Fruit fly (Drosophila melanogaster) whole organism, wandering third instar larva: ENCODE data around the gene CG5167.

Experiments
- Abd-B ChIP-seq: fragments of >200 bp; optimal IDR thresholded peaks from 2 replicates; lab custom pipeline; 2017; ENCODE audit warnings: missing biosample characterization, missing genetic modification characterization
- CG32264 ChIP-seq: fragments of 200-800 bp; sonication (Bioruptor generic); optimal IDR thresholded peaks from 2 replicates; lab custom pipeline; 2016; ENCODE audit warnings: missing biosample characterization, missing genetic modification characterization
- CG9705 ChIP-seq: fragments of 200-800 bp; sonication (Bioruptor generic); optimal IDR thresholded peaks from 2 replicates; lab custom pipeline; 2018; ENCODE audit warnings: missing biosample characterization, mild to moderate bottlenecking, missing genetic modification characterization
- Dfd ChIP-seq: fragments of >200 bp; optimal IDR thresholded peaks from 2 replicates; lab custom pipeline; 2017; ENCODE audit warnings: missing biosample characterization, missing genetic modification characterization
- Dif ChIP-seq: fragments of 200-275, 200-300 bp; sonication (Bioruptor generic); optimal IDR thresholded peaks from 2 replicates; lab custom pipeline; 2018; ENCODE audit warnings: missing biosample characterization, missing genetic modification characterization; ENCODE audit not compliant: partially characterized antibody
- GATAd ChIP-seq: sonication (Bioruptor generic); optimal IDR thresholded peaks from 2 replicates; lab custom pipeline; 2016; ENCODE audit warnings: missing biosample characterization, missing genetic modification characterization
- HLH106 ChIP-seq: fragments of 200-800 bp; optimal IDR thresholded peaks from 3 replicates; lab custom pipeline; 2019; ENCODE audit warnings: missing biosample characterization, mild to moderate bottlenecking, missing genetic modification characterization, moderate library complexity
- Hr78 ChIP-seq: fragments of >200 bp; optimal IDR thresholded peaks from 2 replicates; lab custom pipeline; 2017; ENCODE audit warnings: missing biosample characterization, missing genetic modification characterization
- Hr83 ChIP-seq: fragments of 200-300 bp; sonication (Bioruptor generic); optimal IDR thresholded peaks from 2 replicates; lab custom pipeline; 2016; ENCODE audit warnings: missing biosample characterization, mild to moderate bottlenecking, missing genetic modification characterization, moderate library complexity; ENCODE audit not compliant: poor library complexity, severe bottlenecking
- Jra ChIP-seq: sonication (Bioruptor generic); optimal IDR thresholded peaks from 2 replicates; lab custom pipeline; 2016; ENCODE audit warnings: missing biosample characterization, missing genetic modification characterization
- Mio ChIP-seq: sonication (Bioruptor generic); optimal IDR thresholded peaks from 2 replicates; lab custom pipeline; 2016; ENCODE audit warnings: missing biosample characterization, missing genetic modification characterization
- Myc ChIP-seq: fragments of >200 bp; optimal IDR thresholded peaks from 2 replicates; lab custom pipeline; 2017
- N ChIP-seq: fragments of >200 bp; optimal IDR thresholded peaks from 2 replicates; lab custom pipeline; 2018; ENCODE audit warnings: missing biosample characterization, missing external identifiers, missing genetic modification characterization
- OdsH ChIP-seq: fragments of 200-800 bp; sonication (Bioruptor generic); optimal IDR thresholded peaks from 2 replicates; lab custom pipeline; 2016; ENCODE audit warnings: missing biosample characterization, mild to moderate bottlenecking, missing genetic modification characterization
- Rel ChIP-seq, 2 experiments: fragments of 200-800 bp; sonication (Bioruptor generic) in 1 of 2; optimal IDR thresholded peaks; 2 replicates in 1 of 2; 3 replicates in 1 of 2; lab custom pipeline; 2016 to 2019; ENCODE audit warnings: mild to moderate bottlenecking in 2 of 2, missing biosample characterization in 2 of 2, missing genetic modification characterization in 2 of 2, moderate library complexity in 1 of 2
- Sp1 ChIP-seq: fragments of 200-800 bp; sonication (Bioruptor generic); optimal IDR thresholded peaks from 3 replicates; lab custom pipeline; 2019; ENCODE audit warnings: missing biosample characterization, mild to moderate bottlenecking, missing genetic modification characterization, moderate library complexity
- br ChIP-seq: fragments of 200-800 bp; sonication (Bioruptor generic); optimal IDR thresholded peaks from 2 replicates; lab custom pipeline; 2016; ENCODE audit warnings: missing biosample characterization, missing genetic modification characterization
- dl ChIP-seq, 2 experiments: fragments of 175-275, 200-275 bp in 1 of 2; fragments of 200-275 bp in 1 of 2; sonication (Bioruptor generic); optimal IDR thresholded peaks; lab custom pipeline; 2018; ENCODE audit warnings: mild to moderate bottlenecking in 2 of 2, missing biosample characterization in 2 of 2, missing genetic modification characterization in 2 of 2, moderate library complexity in 2 of 2; ENCODE audit not compliant: partially characterized antibody in 2 of 2, insufficient read depth in 1 of 2
- ey ChIP-seq: fragments of 200-800 bp; sonication (Bioruptor generic); optimal IDR thresholded peaks from 2 replicates; lab custom pipeline; 2016; ENCODE audit warnings: missing biosample characterization, missing genetic modification characterization
- foxo ChIP-seq, 2 experiments: fragments of 200-800 bp; sonication (Bioruptor generic); optimal IDR thresholded peaks; 2 replicates in 1 of 2; 3 replicates in 1 of 2; lab custom pipeline; 2016 to 2017; ENCODE audit warnings: missing biosample characterization in 2 of 2, missing genetic modification characterization in 2 of 2
- fru ChIP-seq: fragments of 200-800 bp; sonication (Bioruptor generic); optimal IDR thresholded peaks from 3 replicates; lab custom pipeline; 2016; ENCODE audit warnings: missing biosample characterization, mild to moderate bottlenecking, missing genetic modification characterization
- h ChIP-seq: fragments of 200-800 bp; sonication (Bioruptor generic); optimal IDR thresholded peaks from 3 replicates; lab custom pipeline; 2016; ENCODE audit warnings: missing biosample characterization, mild to moderate bottlenecking, missing genetic modification characterization
- lola ChIP-seq: fragments of >200 bp; optimal IDR thresholded peaks from 2 replicates; lab custom pipeline; 2017; ENCODE audit warnings: missing biosample characterization, missing genetic modification characterization
- psq ChIP-seq: fragments of 200-800 bp; sonication (Bioruptor generic); optimal IDR thresholded peaks from 3 replicates; lab custom pipeline; 2017; ENCODE audit warnings: missing biosample characterization, mild to moderate bottlenecking, missing genetic modification characterization, moderate library complexity
- rgr ChIP-seq: fragments of 200-800 bp; sonication (Bioruptor generic); optimal IDR thresholded peaks from 3 replicates; lab custom pipeline; 2016; ENCODE audit warnings: missing biosample characterization, mild to moderate bottlenecking, missing genetic modification characterization
- sv ChIP-seq: fragments of 200-800 bp; sonication (Bioruptor generic); optimal IDR thresholded peaks from 3 replicates; lab custom pipeline; 2016; ENCODE audit warnings: missing biosample characterization, missing genetic modification characterization
- usp ChIP-seq: fragments of >200 bp; optimal IDR thresholded peaks from 2 replicates; lab custom pipeline; 2017; ENCODE audit warnings: missing biosample characterization, missing genetic modification characterization
- woc ChIP-seq: sonication (Bioruptor generic); optimal IDR thresholded peaks from 2 replicates; lab custom pipeline; 2016; ENCODE audit warnings: missing biosample characterization, mild to moderate bottlenecking, missing genetic modification characterization

CG5167 gene

DNA sequence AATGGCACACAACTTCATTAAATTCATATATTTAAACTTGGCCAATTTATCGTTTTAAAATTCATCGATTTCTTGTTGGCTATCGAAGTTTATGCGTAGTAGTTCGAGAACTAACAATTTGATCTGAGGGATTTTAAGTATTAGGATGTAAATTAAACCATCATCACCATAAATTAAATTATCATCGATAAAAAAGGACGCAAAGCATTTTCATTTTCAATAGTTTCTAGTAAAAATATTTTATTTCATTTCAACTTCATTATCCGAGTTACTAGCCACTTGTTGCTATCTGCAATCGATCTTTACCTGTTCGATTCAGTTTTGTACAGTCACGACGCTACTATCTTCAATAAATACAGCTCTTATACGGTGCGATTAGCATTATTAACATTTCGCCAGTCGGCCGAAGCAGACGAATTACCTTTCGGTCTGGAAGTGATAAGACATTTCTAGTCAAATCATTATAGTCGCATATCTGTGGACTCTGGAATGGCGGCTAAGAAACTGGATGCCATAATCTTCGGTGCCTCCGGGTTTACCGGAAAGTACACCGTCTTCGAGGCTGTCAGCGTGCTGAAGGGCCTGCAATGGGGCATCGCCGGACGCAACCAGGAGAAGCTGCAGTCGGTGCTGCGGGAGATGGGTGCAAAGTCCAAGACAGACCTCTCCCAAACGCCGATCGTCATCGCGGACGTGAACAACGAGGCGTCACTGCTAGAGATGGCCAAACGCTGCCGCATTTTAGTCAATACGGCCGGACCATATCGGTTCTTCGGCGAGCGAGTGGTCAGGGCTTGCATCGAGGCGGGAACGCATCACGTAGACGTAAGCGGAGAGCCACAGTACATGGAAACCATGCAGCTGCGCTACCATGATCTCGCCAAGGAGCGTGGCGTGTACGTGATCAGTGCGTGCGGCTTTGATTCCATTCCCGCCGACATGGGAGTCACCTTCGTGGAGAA is at the start of gene CG5167:
Gene CG5167 (plus strand): TSS at position 298 of the 962 bp plus-strand sequence.
- TF ChIP-seq h (peak; percentile 58), Dif (GFP tag; lab: Kevin White, UChicago) (no peak), fru (GFP tag; lab: Kevin White, UChicago) (peak; percentile 82), usp (GFP tag; lab: Kevin White, UChicago) (no peak), Dfd (GFP tag; lab: Kevin White, UChicago) (no peak), foxo (GFP tag; optimal IDR thresholded peaks at IDR 0.05; lab: Kevin White, UChicago) (peak in 1 of 2 experiments; percentile 67), Jra (GFP tag; lab: Kevin White, UChicago) (no peak), Sp1 (GFP tag; lab: Kevin White, UChicago) (peak; percentile 58), Mio (GFP tag; lab: Kevin White, UChicago) (no peak), br (GFP tag; lab: Kevin White, UChicago) (peak; percentile 52), GATAd (GFP tag; lab: Kevin White, UChicago) (no peak), ey (GFP tag; lab: Kevin White, UChicago) (peak; percentile 43), Rel (GFP tag; optimal IDR thresholded peaks at IDR 0.05; lab: Kevin White, UChicago) (no peak), Rel (tag; optimal IDR thresholded peaks at IDR 0.05; lab: Kevin White, UChicago) (peak; percentile 5), sv (no peak), woc (GFP tag; lab: Kevin White, UChicago) (peak; percentile 48), N (GFP tag; lab: Kevin White, UChicago) (no peak), dl (GFP tag; optimal IDR thresholded peaks at IDR 0.05; lab: Kevin White, UChicago; ENCODE audit: insufficient read depth in 1 of 2, partially characterized antibody in 2 of 2) (no peak), psq (GFP tag; lab: Kevin White, UChicago) (peak; percentile 54), lola (GFP tag; lab: Kevin White, UChicago) (no peak), CG9705 (GFP tag; lab: Kevin White, UChicago) (peak; percentile 14), Abd-B (GFP tag; lab: Kevin White, UChicago) (no peak), HLH106 (peak; percentile 45), OdsH (peak; percentile 53), rgr (GFP tag; lab: Kevin White, UChicago) (peak; percentile 69)

DNA sequence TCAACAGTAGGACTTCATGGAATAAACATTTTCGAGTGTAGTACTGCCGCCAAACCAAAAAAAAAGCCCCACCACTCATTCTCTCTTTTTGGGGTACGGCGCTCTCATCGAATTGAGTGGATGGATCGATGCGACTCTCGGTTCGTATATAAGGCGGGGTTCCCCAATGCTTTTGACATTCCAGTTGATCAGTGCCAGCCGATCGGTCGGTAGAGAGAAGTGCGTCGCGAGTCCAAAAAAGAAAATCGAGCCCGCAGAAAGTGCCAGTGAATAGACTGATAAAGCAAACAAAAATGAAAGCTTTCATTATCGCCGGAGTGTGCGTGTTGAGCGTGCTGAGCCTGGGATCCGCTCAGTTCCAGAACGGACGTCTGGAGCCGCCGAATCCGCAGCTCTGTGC is 46.5 kb upstream of the CG5167 start, which contains the start of gene CG4115:
Gene CG4115 (plus strand): TSS at position 172 of the 400 bp plus-strand sequence.
- TF ChIP-seq usp (GFP tag; lab: Kevin White, UChicago) (no peak), Rel (GFP tag; optimal IDR thresholded peaks at IDR 0.05; lab: Kevin White, UChicago) (no peak), Rel (tag; optimal IDR thresholded peaks at IDR 0.05; lab: Kevin White, UChicago) (peak; percentile 94), Dif (GFP tag; lab: Kevin White, UChicago) (peak; percentile 20), HLH106 (no peak), Jra (GFP tag; lab: Kevin White, UChicago) (no peak), woc (GFP tag; lab: Kevin White, UChicago) (peak; percentile 15)

DNA sequence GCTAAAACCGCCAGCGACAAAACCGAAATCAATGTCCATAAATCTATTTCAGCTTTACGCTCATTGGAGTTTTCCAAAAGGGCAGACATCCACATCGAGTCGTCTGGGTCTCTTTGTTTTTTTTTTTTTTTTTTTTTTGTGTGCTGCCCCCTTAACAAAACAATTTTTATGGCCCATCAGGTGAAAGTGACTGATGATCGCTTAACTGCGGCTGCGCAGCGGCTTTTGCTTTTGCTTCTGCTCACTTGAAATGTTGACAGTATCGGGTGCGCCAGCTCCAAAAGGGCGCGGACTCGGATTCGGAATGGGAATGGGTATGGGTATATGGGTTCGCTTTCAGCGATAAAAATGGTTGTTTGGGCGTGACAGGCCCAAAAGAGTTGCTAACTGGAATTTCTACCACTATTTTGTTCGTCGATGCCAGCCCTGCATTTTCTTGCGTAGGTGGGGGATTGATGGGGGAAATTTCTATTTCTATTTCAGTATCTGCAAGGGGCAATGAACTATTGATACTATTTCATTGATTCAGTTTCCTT is 44.3 kb upstream of the CG5167 start:
- TF ChIP-seq HLH106 = no peak
- TF ChIP-seq Hr83 (GFP tag; lab: Kevin White, UChicago) = no peak
- TF ChIP-seq sv = no peak
- no peak for TF ChIP-seq Hr78 (GFP tag; lab: Kevin White, UChicago)
- TF ChIP-seq CG32264 (GFP tag; lab: Kevin White, UChicago) = no peak
- TF ChIP-seq Myc = no peak
- TF ChIP-seq Mio (GFP tag; lab: Kevin White, UChicago) = no peak
- TF ChIP-seq Sp1 (GFP tag; lab: Kevin White, UChicago) = no peak
- no peak for TF ChIP-seq CG9705 (GFP tag; lab: Kevin White, UChicago)
- no peak for TF ChIP-seq dl (GFP tag; optimal IDR thresholded peaks at IDR 0.05; lab: Kevin White, UChicago; ENCODE audit: insufficient read depth in 1 of 2, partially characterized antibody in 2 of 2)

DNA sequence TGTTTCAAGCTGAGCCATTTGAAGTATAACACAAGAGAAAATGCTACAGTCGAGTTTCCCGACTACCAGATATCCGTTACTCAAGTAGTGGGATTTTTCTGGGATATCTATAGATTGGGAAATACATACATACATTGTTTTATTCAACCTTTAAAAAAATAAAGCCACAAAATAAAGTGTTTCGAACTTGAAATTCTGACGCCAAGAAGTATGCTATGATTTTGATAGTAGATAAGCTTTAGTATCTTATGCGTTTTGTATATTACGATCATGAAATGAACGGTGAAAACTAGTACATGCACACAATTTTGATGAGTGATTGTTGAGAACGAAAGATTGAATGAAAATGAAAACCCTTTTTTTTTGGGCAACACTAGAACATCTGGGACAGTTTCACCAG is 42.8 kb upstream of the CG5167 start:
- TF ChIP-seq lola (GFP tag; lab: Kevin White, UChicago) (no peak), CG32264 (GFP tag; lab: Kevin White, UChicago) (no peak), Sp1 (GFP tag; lab: Kevin White, UChicago) (no peak), psq (GFP tag; lab: Kevin White, UChicago) (no peak), Rel (GFP tag; optimal IDR thresholded peaks at IDR 0.05; lab: Kevin White, UChicago) (no peak), Rel (tag; optimal IDR thresholded peaks at IDR 0.05; lab: Kevin White, UChicago) (peak; percentile 3), CG9705 (GFP tag; lab: Kevin White, UChicago) (no peak)
